Worm (Caenorhabditis elegans) whole organism, mixed stage, embryonic: Measurements from ENCODE around the gene gst-15.

Experiments
- M03D4.4 ChIP-seq: sonication (generic microtip); optimal IDR thresholded peaks from 2 replicates; lab custom pipeline; 2017; ENCODE audit warnings: mild to moderate bottlenecking, missing genetic modification characterization, missing compliant biosample characterization
- bed-3 ChIP-seq: fragments of 200-800 bp; sonication (Bioruptor generic); optimal IDR thresholded peaks from 3 replicates; lab custom pipeline; 2018; ENCODE audit warnings: mild to moderate bottlenecking, missing genetic modification characterization, moderate library complexity, missing compliant biosample characterization
- blmp-1 ChIP-seq: fragments of 150-350 bp; optimal IDR thresholded peaks from 2 replicates; lab custom pipeline; 2014; ENCODE audit warnings: missing biosample characterization, missing genetic modification characterization
- ceh-39 ChIP-seq: fragments of 150-350 bp; optimal IDR thresholded peaks from 2 replicates; lab custom pipeline; 2014; ENCODE audit warnings: missing biosample characterization, missing genetic modification characterization
- ceh-43 ChIP-seq: fragments of 200-800 bp; sonication (Bioruptor generic); optimal IDR thresholded peaks from 2 replicates; lab custom pipeline; 2018; ENCODE audit warnings: mild to moderate bottlenecking, missing genetic modification characterization, moderate library complexity, missing compliant biosample characterization
- ceh-83 ChIP-seq: fragments of 200-800 bp; sonication (Bioruptor generic); optimal IDR thresholded peaks from 2 replicates; lab custom pipeline; 2018; ENCODE audit warnings: mild to moderate bottlenecking, missing genetic modification characterization, missing compliant biosample characterization
- ces-1 ChIP-seq: fragments of 150-350 bp; optimal IDR thresholded peaks from 2 replicates; lab custom pipeline; 2014; ENCODE audit warnings: missing biosample characterization, missing genetic modification reagents, missing genetic modification characterization
- cnd-1 ChIP-seq: fragments of 200-800 bp; sonication (Bioruptor generic); optimal IDR thresholded peaks from 2 replicates; lab custom pipeline; 2018; ENCODE audit warnings: mild to moderate bottlenecking, missing genetic modification characterization, missing compliant biosample characterization
- drap-1 ChIP-seq: fragments of 200-800 bp; sonication (Bioruptor generic); optimal IDR thresholded peaks from 3 replicates; lab custom pipeline; 2018; ENCODE audit warnings: mild to moderate bottlenecking, missing genetic modification characterization, missing compliant biosample characterization
- elt-1 ChIP-seq: sonication (generic microtip); optimal IDR thresholded peaks from 2 replicates; lab custom pipeline; 2017; ENCODE audit warnings: missing genetic modification characterization, mild to moderate bottlenecking, missing compliant biosample characterization, antibody characterized with exemption, moderate library complexity, borderline replicate concordance; ENCODE audit not compliant: insufficient read depth
- elt-3 ChIP-seq: fragments of 150-350 bp; optimal IDR thresholded peaks from 2 replicates; lab custom pipeline; 2014; ENCODE audit warnings: missing biosample characterization, missing genetic modification characterization
- flh-1 ChIP-seq: fragments of 200-800 bp; sonication (Bioruptor generic); optimal IDR thresholded peaks from 2 replicates; lab custom pipeline; 2018; ENCODE audit warnings: mild to moderate bottlenecking, missing genetic modification characterization, moderate library complexity, missing compliant biosample characterization
- ham-2 ChIP-seq: fragments of 200-800 bp; sonication (Bioruptor generic); optimal IDR thresholded peaks from 2 replicates; lab custom pipeline; 2018; ENCODE audit warnings: mild to moderate bottlenecking, missing genetic modification characterization, missing compliant biosample characterization
- hlh-1 ChIP-seq: fragments of 150-350 bp; optimal IDR thresholded peaks from 2 replicates; lab custom pipeline; 2014; ENCODE audit warnings: missing biosample characterization, missing genetic modification reagents, missing genetic modification characterization
- lin-13 ChIP-seq: fragments of 150-350 bp; optimal IDR thresholded peaks from 2 replicates; lab custom pipeline; 2014; ENCODE audit warnings: missing biosample characterization, missing genetic modification characterization
- lin-32 ChIP-seq: fragments of 200-800 bp; sonication (Bioruptor generic); optimal IDR thresholded peaks from 2 replicates; lab custom pipeline; 2018; ENCODE audit warnings: mild to moderate bottlenecking, missing genetic modification characterization, missing compliant biosample characterization
- lsy-2 ChIP-seq: fragments of 150-350 bp; optimal IDR thresholded peaks from 2 replicates; lab custom pipeline; 2014; ENCODE audit warnings: missing biosample characterization, missing genetic modification characterization
- mab-5 ChIP-seq: fragments of 150-350 bp; optimal IDR thresholded peaks from 2 replicates; lab custom pipeline; 2014; ENCODE audit warnings: missing biosample characterization, missing genetic modification characterization
- mep-1 ChIP-seq: fragments of 150-350 bp; optimal IDR thresholded peaks from 2 replicates; lab custom pipeline; 2017; ENCODE audit warnings: missing biosample characterization, missing genetic modification reagents, missing genetic modification characterization, inconsistent platforms
- nhr-12 ChIP-seq: fragments of 150-350 bp; optimal IDR thresholded peaks from 2 replicates; lab custom pipeline; 2014; ENCODE audit warnings: missing biosample characterization, missing genetic modification characterization
- nhr-2 ChIP-seq: fragments of 150-350 bp; optimal IDR thresholded peaks from 2 replicates; lab custom pipeline; 2014; ENCODE audit warnings: missing biosample characterization, missing genetic modification characterization
- nhr-237 ChIP-seq: fragments of 150-350 bp; optimal IDR thresholded peaks from 2 replicates; lab custom pipeline; 2014; ENCODE audit warnings: missing biosample characterization, missing genetic modification characterization
- nhr-28 ChIP-seq: fragments of 150-350 bp; optimal IDR thresholded peaks from 2 replicates; lab custom pipeline; 2014; ENCODE audit warnings: missing biosample characterization, missing genetic modification characterization
- nhr-76 ChIP-seq: sonication (generic microtip); optimal IDR thresholded peaks from 2 replicates; lab custom pipeline; 2017; ENCODE audit warnings: missing biosample characterization, missing genetic modification characterization
- pha-4 ChIP-seq: fragments of 150-350 bp; optimal IDR thresholded peaks from 2 replicates; lab custom pipeline; 2018; ENCODE audit warnings: missing biosample characterization, missing genetic modification reagents, missing genetic modification characterization
- sem-2 ChIP-seq: fragments of 200-800 bp; sonication (Bioruptor generic); optimal IDR thresholded peaks from 2 replicates; lab custom pipeline; 2018; ENCODE audit warnings: mild to moderate bottlenecking, missing genetic modification characterization, missing compliant biosample characterization
- snpc-4 ChIP-seq: fragments of 150-350 bp; optimal IDR thresholded peaks from 2 replicates; lab custom pipeline; 2014; ENCODE audit warnings: missing biosample characterization, missing genetic modification characterization
- sptf-1 ChIP-seq: sonication (generic microtip); optimal IDR thresholded peaks from 2 replicates; lab custom pipeline; 2017; ENCODE audit warnings: mild to moderate bottlenecking, missing genetic modification characterization, moderate library complexity, missing compliant biosample characterization
- tbx-8 ChIP-seq: fragments of 200-800 bp; sonication (Bioruptor generic); optimal IDR thresholded peaks from 2 replicates; lab custom pipeline; 2018; ENCODE audit warnings: mild to moderate bottlenecking, missing genetic modification characterization, moderate library complexity, missing compliant biosample characterization
- unc-120 ChIP-seq: sonication (generic microtip); optimal IDR thresholded peaks from 2 replicates; lab custom pipeline; 2017; ENCODE audit warnings: missing genetic modification characterization, missing compliant biosample characterization; ENCODE audit not compliant: poor library complexity, severe bottlenecking
- unc-39 ChIP-seq: fragments of 150-350 bp; optimal IDR thresholded peaks from 2 replicates; lab custom pipeline; 2014; ENCODE audit warnings: missing biosample characterization, missing genetic modification characterization
- unc-62 ChIP-seq: fragments of 150-350 bp; optimal IDR thresholded peaks from 2 replicates; lab custom pipeline; 2014; ENCODE audit warnings: missing biosample characterization, missing genetic modification reagents, missing genetic modification characterization
- zip-8 ChIP-seq: fragments of 150-350 bp; optimal IDR thresholded peaks from 2 replicates; lab custom pipeline; 2014; ENCODE audit warnings: missing biosample characterization, missing genetic modification characterization
- ztf-11 ChIP-seq: fragments of 150-350 bp; optimal IDR thresholded peaks from 2 replicates; lab custom pipeline; 2014; ENCODE audit warnings: missing biosample characterization, missing genetic modification characterization

Gene gst-15

DNA sequence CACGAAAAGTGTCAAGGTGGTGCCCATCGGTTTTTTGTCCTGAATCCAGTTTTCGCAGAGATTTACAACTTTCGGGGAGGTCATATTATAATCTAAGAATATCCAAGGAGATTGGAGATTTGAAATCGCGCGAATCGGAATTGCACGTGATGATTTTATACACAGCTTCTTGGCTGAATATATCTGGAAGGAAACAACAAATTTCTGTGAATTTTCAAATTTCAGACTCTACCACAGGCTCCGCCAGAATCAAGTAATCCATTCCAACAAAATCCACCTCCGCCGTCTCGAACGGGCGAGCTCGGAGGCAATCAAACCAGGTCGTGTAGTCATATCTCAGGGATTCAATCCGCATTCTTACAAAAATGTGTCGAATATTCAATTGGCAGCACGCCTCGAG, 17.7 kb downstream of the gst-15 start:
- no peak for TF ChIP-seq ztf-11
- no peak for TF ChIP-seq ceh-39 (tag; lab: Kevin White, UChicago)
- TF ChIP-seq bed-3 (GFP tag; lab: Kevin White, UChicago) = no peak
- no peak for TF ChIP-seq sptf-1 (tag; lab: Kevin White, UChicago)
- TF ChIP-seq ceh-43 = no peak
- TF ChIP-seq zip-8 (tag; lab: Kevin White, UChicago) = no peak
- TF ChIP-seq lin-32 (GFP tag; lab: Kevin White, UChicago) = no peak
- no peak for TF ChIP-seq snpc-4 (tag; lab: Kevin White, UChicago)
- TF ChIP-seq ces-1 = no peak
- no peak for TF ChIP-seq mep-1
- TF ChIP-seq nhr-76 = no peak
- no peak for TF ChIP-seq nhr-28
- no peak for TF ChIP-seq unc-62 (GFP tag; lab: Kevin White, UChicago)
- TF ChIP-seq elt-1 (tag; lab: Kevin White, UChicago) = no peak
- TF ChIP-seq nhr-237 (tag; lab: Kevin White, UChicago) = no peak
- no peak for TF ChIP-seq drap-1

ce11 chrII:13593659-13594221, 19.3 kb downstream of the gst-15 start, which contains the start of gene clec-146:
Gene clec-146, minus strand, starts transcription at chrII:13593774.
- no peak for TF ChIP-seq ces-1
- no peak for TF ChIP-seq ceh-39 (tag; lab: Kevin White, UChicago)
- no peak for TF ChIP-seq pha-4
- no peak for TF ChIP-seq zip-8 (tag; lab: Kevin White, UChicago)
- no peak for TF ChIP-seq flh-1 (GFP tag; lab: Kevin White, UChicago)
- TF ChIP-seq nhr-28 = no peak
- no peak for TF ChIP-seq sem-2 (GFP tag; lab: Kevin White, UChicago)
- TF ChIP-seq nhr-12 (tag; lab: Kevin White, UChicago) = no peak

ce11 chrII:13590461-13590860, 22.5 kb downstream of the gst-15 start, which contains the start of gene clec-145:
Gene clec-145, minus strand, starts transcription at chrII:13590561.
- no peak for TF ChIP-seq nhr-237 (tag; lab: Kevin White, UChicago)

DNA sequence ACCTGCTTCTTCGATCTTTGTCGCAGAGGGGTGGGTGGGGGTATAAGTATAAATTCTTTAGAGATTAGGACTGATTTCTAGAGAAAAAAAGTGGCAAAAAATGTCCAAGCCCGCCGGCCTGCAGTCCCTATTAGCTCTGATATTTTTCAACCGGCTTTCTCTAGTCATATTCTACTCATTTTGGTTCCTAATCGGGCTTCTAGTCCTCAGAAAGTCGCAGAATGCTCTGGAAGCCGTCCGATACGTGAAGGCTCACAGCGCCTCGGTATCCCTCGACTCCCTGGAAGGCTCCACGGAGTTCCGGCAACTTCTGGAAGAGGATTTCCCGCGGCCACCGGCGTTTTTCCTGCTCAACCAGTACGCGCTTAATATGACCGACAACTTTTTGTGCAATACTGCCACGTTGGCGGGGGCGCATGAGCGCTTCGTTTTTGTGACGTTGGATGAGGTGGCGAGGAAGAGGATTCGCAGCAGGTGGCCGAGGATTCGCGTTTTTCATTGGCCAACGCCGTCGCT, 27.3 kb downstream of the gst-15 start, which contains the start of gene Y48E1B.8:
Gene Y48E1B.8, plus strand, starts transcription at position 51 of the 516 bp plus-strand sequence.
- TF ChIP-seq unc-39 (tag; lab: Kevin White, UChicago) (no peak), elt-1 (tag; lab: Kevin White, UChicago) (no peak), ham-2 (GFP tag; lab: Kevin White, UChicago) (no peak), flh-1 (GFP tag; lab: Kevin White, UChicago) (no peak), ceh-83 (GFP tag; lab: Kevin White, UChicago) (no peak), nhr-28 (no peak), ztf-11 (no peak), blmp-1 (tag; lab: Kevin White, UChicago) (no peak), ceh-43 (no peak), M03D4.4 (tag; lab: Kevin White, UChicago) (no peak), elt-3 (no peak), cnd-1 (tag; lab: Kevin White, UChicago) (no peak), unc-62 (GFP tag; lab: Kevin White, UChicago) (no peak), unc-120 (tag; lab: Kevin White, UChicago) (no peak), drap-1 (no peak), hlh-1 (no peak), snpc-4 (tag; lab: Kevin White, UChicago) (no peak), lin-32 (GFP tag; lab: Kevin White, UChicago) (no peak)

DNA sequence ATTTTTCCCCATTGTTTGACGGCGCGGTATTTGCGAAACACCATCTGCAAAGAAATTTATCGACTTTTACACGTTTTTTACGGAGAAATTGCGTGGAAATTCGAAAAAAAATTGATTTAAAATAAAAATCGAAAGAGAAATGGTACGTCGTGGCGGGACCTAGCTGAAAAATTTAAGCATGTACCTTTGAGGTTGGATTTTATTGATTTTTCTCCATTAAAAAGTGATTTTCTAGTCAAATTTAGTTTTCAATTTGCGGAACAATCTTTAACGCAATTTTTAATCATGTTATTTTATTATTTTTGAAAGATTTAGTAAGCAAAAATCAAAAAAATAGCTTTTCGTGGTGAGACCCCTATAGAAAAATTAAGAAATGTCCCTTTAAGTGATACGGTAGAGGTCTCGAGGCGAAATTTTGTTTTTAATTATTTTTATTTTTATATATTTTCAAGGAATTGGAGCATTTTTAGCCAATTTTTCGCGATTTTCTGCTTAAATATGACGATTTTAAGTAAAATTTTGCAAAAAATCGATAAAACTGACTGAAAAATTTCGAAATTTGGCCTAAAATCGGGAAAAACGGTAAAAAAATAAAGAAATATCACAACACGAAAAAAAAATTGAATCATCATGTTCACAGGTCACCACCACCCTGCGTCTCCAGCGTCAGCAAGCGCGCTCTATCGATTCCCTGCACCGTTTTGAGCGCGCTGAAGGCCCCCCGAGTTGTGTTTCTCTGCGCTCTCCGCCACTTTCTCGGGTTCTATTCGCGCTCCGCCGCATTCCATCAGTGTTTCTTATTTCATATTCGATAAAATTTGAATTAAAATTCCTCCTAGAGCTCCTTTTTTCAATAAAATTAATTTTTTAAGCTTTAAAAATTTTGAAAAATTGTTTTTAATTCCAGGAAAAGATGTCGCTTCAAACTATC, 37.7 kb downstream of the gst-15 start, which contains the start of the genes mrpl-37 and lin-38:
Gene mrpl-37, minus strand, starts transcription at position 51 of the 931 bp plus-strand sequence.
Gene lin-38, plus strand, starts transcription at position 908 of the 931 bp plus-strand sequence.
- TF ChIP-seq snpc-4 (tag; lab: Kevin White, UChicago) (no peak), mab-5 (tag; lab: Kevin White, UChicago) (no peak), sem-2 (GFP tag; lab: Kevin White, UChicago) (no peak), drap-1 (no peak), nhr-2 (tag; lab: Kevin White, UChicago) (no peak), pha-4 (peak; percentile 66), nhr-12 (tag; lab: Kevin White, UChicago) (no peak), unc-120 (tag; lab: Kevin White, UChicago) (peak; percentile 60), flh-1 (GFP tag; lab: Kevin White, UChicago) (no peak), ham-2 (GFP tag; lab: Kevin White, UChicago) (no peak), tbx-8 (GFP tag; lab: Kevin White, UChicago) (no peak), unc-62 (GFP tag; lab: Kevin White, UChicago) (no peak), lin-13 (tag; lab: Kevin White, UChicago) (peak; percentile 53), bed-3 (GFP tag; lab: Kevin White, UChicago) (no peak), lsy-2 (tag; lab: Kevin White, UChicago) (peak; percentile 60), ceh-83 (GFP tag; lab: Kevin White, UChicago) (no peak), sptf-1 (tag; lab: Kevin White, UChicago) (no peak), ceh-43 (no peak), M03D4.4 (tag; lab: Kevin White, UChicago) (no peak), mep-1 (peak; percentile 92), ztf-11 (no peak), lin-32 (GFP tag; lab: Kevin White, UChicago) (no peak), nhr-28 (no peak), ces-1 (peak; percentile 75), elt-3 (no peak), nhr-76 (no peak), ceh-39 (tag; lab: Kevin White, UChicago) (peak; percentile 33), nhr-237 (tag; lab: Kevin White, UChicago) (peak; percentile 77), cnd-1 (tag; lab: Kevin White, UChicago) (no peak)
